Worm (Caenorhabditis elegans) whole organism, L4 larva: ENCODE results near the gene Y10G11A.1.

Experiments used
- F10B5.3 ChIP-seq: sonication (generic microtip); optimal IDR thresholded peaks from 2 replicates; lab custom pipeline; 2016; ENCODE audit warnings: mild to moderate bottlenecking, missing genetic modification characterization, missing compliant biosample characterization
- F26F4.8 ChIP-seq: fragments of 200-800 bp; sonication (Bioruptor generic); conservative IDR thresholded peaks from 2 replicates; pipeline ENCODE4 v1.3.6; 2022; ENCODE audit warnings: missing genetic modification characterization, missing compliant biosample characterization
- F44E2.7 ChIP-seq: fragments of 200-800 bp; sonication (Bioruptor generic); IDR thresholded peaks from 2 replicates; pipeline ENCODE4 v2.1.2; 2022; ENCODE audit warnings: missing genetic modification characterization, missing compliant biosample characterization
- F49E8.2 ChIP-seq: sonication (generic microtip); optimal IDR thresholded peaks from 2 replicates; lab custom pipeline; 2016; ENCODE audit warnings: missing compliant biosample characterization, mild to moderate bottlenecking, missing genetic modification characterization, borderline replicate concordance
- R02D3.7 ChIP-seq: fragments of 150-350 bp; sonication (generic microtip); optimal IDR thresholded peaks from 3 replicates; lab custom pipeline; 2014; ENCODE audit warnings: missing biosample characterization, missing genetic modification characterization
- T20F7.1 ChIP-seq: fragments of 200-800 bp; sonication (Bioruptor generic); optimal IDR thresholded peaks from 2 replicates; lab custom pipeline; 2018; ENCODE audit warnings: mild to moderate bottlenecking, missing genetic modification characterization, missing compliant biosample characterization
- Y105C5A.15 ChIP-seq: fragments of 200-800 bp; sonication (Bioruptor generic); IDR thresholded peaks from 2 replicates; pipeline ENCODE4 v1.3.6; 2022; ENCODE audit warnings: missing genetic modification characterization, missing compliant biosample characterization
- Y75B8A.6 ChIP-seq: fragments of 200-800 bp; sonication (Bioruptor generic); IDR thresholded peaks from 2 replicates; pipeline ENCODE4 v1.3.6; 2022; ENCODE audit warnings: missing genetic modification reagents, missing genetic modification characterization, missing compliant biosample characterization
- arid-1 ChIP-seq: fragments of 200-800 bp; sonication (Bioruptor generic); conservative IDR thresholded peaks from 2 replicates; pipeline ENCODE4 v1.3.6; 2022; ENCODE audit warnings: missing genetic modification reagents, missing genetic modification characterization, missing compliant biosample characterization
- ceh-32 ChIP-seq: sonication (generic microtip); optimal IDR thresholded peaks from 2 replicates; lab custom pipeline; 2016; ENCODE audit warnings: mild to moderate bottlenecking, missing genetic modification characterization, missing compliant biosample characterization; ENCODE audit not compliant: poor library complexity
- ceh-44 ChIP-seq: fragments of 200-800 bp; sonication (Bioruptor generic); IDR thresholded peaks from 2 replicates; pipeline ENCODE4 v1.3.6; 2022; ENCODE audit warnings: missing genetic modification reagents, missing genetic modification characterization, missing compliant biosample characterization
- ceh-82 ChIP-seq: sonication (generic microtip); optimal IDR thresholded peaks from 2 replicates; lab custom pipeline; 2017; ENCODE audit warnings: missing biosample characterization, missing genetic modification characterization
- ces-1 ChIP-seq: fragments of 150-350 bp; sonication (generic microtip); optimal IDR thresholded peaks from 4 replicates; lab custom pipeline; 2014; ENCODE audit warnings: missing biosample characterization, missing genetic modification reagents, missing genetic modification characterization
- cey-2 ChIP-seq: sonication (generic microtip); optimal IDR thresholded peaks from 3 replicates; lab custom pipeline; 2017; ENCODE audit warnings: missing genetic modification characterization, mild to moderate bottlenecking, missing compliant biosample characterization, antibody characterized with exemption, borderline replicate concordance; ENCODE audit not compliant: insufficient read depth
- daf-12 ChIP-seq: fragments of 150-350 bp; optimal IDR thresholded peaks from 2 replicates; lab custom pipeline; 2014; ENCODE audit warnings: missing biosample characterization, missing genetic modification reagents, missing genetic modification characterization
- daf-16 ChIP-seq, 3 experiments: sonication (generic microtip); optimal IDR thresholded peaks; 2 replicates each; lab custom pipeline; 2016 to 2017; ENCODE audit warnings: missing genetic modification characterization in 3 of 3, missing genetic modification reagents in 3 of 3, mild to moderate bottlenecking in 2 of 3, missing compliant biosample characterization in 2 of 3, missing biosample characterization in 1 of 3, moderate library complexity in 1 of 3
- duxl-1 ChIP-seq: sonication (generic microtip); optimal IDR thresholded peaks from 2 replicates; lab custom pipeline; 2016; ENCODE audit warnings: mild to moderate bottlenecking, missing genetic modification characterization, moderate library complexity, missing compliant biosample characterization; ENCODE audit not compliant: poor library complexity
- egl-43 ChIP-seq: fragments of 200-800 bp; sonication (Bioruptor generic); IDR thresholded peaks from 2 replicates; pipeline ENCODE4 v1.3.6; 2022; ENCODE audit warnings: missing genetic modification reagents, missing genetic modification characterization, missing compliant biosample characterization
- gei-8 ChIP-seq: fragments of 200-800 bp; sonication (Bioruptor generic); optimal IDR thresholded peaks from 2 replicates; lab custom pipeline; 2018; ENCODE audit warnings: mild to moderate bottlenecking, missing genetic modification characterization, missing compliant biosample characterization
- hlh-11 ChIP-seq: fragments of 200-800 bp; sonication (Bioruptor generic); optimal IDR thresholded peaks from 2 replicates; lab custom pipeline; 2018; ENCODE audit warnings: mild to moderate bottlenecking, missing genetic modification characterization, missing compliant biosample characterization
- hmg-1.1 ChIP-seq: fragments of 200-800 bp; sonication (Bioruptor generic); IDR thresholded peaks from 2 replicates; pipeline ENCODE4 v1.3.6; 2022; ENCODE audit warnings: missing genetic modification reagents, missing genetic modification characterization, missing compliant biosample characterization
- lin-1 ChIP-seq: fragments of 200-800 bp; sonication (Bioruptor generic); IDR thresholded peaks from 2 replicates; pipeline ENCODE4 v1.3.6; 2022; ENCODE audit warnings: missing genetic modification reagents, missing genetic modification characterization, missing compliant biosample characterization
- lin-29 ChIP-seq: fragments of 200-800 bp; sonication (Bioruptor generic); IDR thresholded peaks from 2 replicates; pipeline ENCODE4 v1.3.6; 2022; ENCODE audit warnings: missing genetic modification reagents, missing genetic modification characterization, missing compliant biosample characterization
- lin-38 ChIP-seq: fragments of 200-800 bp; sonication (Bioruptor generic); IDR thresholded peaks from 2 replicates; pipeline ENCODE4 v1.3.6; 2022; ENCODE audit warnings: missing genetic modification reagents, missing genetic modification characterization, missing compliant biosample characterization
- lin-39 ChIP-seq: fragments of 150-350 bp; optimal IDR thresholded peaks from 2 replicates; lab custom pipeline; 2014; ENCODE audit warnings: missing biosample characterization, missing genetic modification reagents, missing genetic modification characterization
- lir-3 ChIP-seq: sonication (generic microtip); optimal IDR thresholded peaks from 2 replicates; lab custom pipeline; 2016; ENCODE audit warnings: mild to moderate bottlenecking, missing genetic modification characterization, missing compliant biosample characterization
- madf-9 ChIP-seq: fragments of 200-800 bp; sonication (Bioruptor generic); conservative IDR thresholded peaks from 2 replicates; pipeline ENCODE4 v1.3.6; 2022; ENCODE audit warnings: missing genetic modification reagents, missing genetic modification characterization, missing compliant biosample characterization
- mdt-29 ChIP-seq: fragments of 200-800 bp; sonication (Bioruptor generic); IDR thresholded peaks from 2 replicates; pipeline ENCODE4 v1.3.6; 2022; ENCODE audit warnings: missing genetic modification reagents, missing genetic modification characterization, missing compliant biosample characterization
- mxl-2 ChIP-seq: fragments of 200-800 bp; sonication (Bioruptor generic); conservative IDR thresholded peaks from 2 replicates; pipeline ENCODE4 v1.3.6; 2022; ENCODE audit warnings: missing genetic modification reagents, missing genetic modification characterization, missing compliant biosample characterization
- nhr-10 ChIP-seq: fragments of 150-350 bp; optimal IDR thresholded peaks from 2 replicates; lab custom pipeline; 2014; ENCODE audit warnings: missing biosample characterization, missing genetic modification characterization
- nhr-25 ChIP-seq: sonication (generic microtip); optimal IDR thresholded peaks from 2 replicates; lab custom pipeline; 2017; ENCODE audit warnings: missing genetic modification characterization, mild to moderate bottlenecking, missing compliant biosample characterization, antibody characterized with exemption, moderate library complexity, borderline replicate concordance; ENCODE audit not compliant: insufficient read depth
- pha-4 ChIP-seq, 2 experiments: fragments of 150-350 bp in 1 of 2; fragments of 200-800 bp in 1 of 2; sonication (Bioruptor generic) in 1 of 2; IDR thresholded peaks in 1 of 2; optimal IDR thresholded peaks in 1 of 2; 2 replicates each; pipeline versions ENCODE4 v1.3.6 to Lab custom; 2014 to 2022; ENCODE audit warnings: missing genetic modification characterization in 2 of 2, missing genetic modification reagents in 2 of 2, missing biosample characterization in 1 of 2, missing compliant biosample characterization in 1 of 2
- pqm-1 ChIP-seq: sonication (generic microtip); optimal IDR thresholded peaks from 2 replicates; lab custom pipeline; 2017; ENCODE audit warnings: missing biosample characterization, missing genetic modification characterization
- rbr-2 ChIP-seq: sonication (generic microtip); optimal IDR thresholded peaks from 2 replicates; lab custom pipeline; 2016; ENCODE audit warnings: missing genotype, missing genetic modification characterization, missing compliant biosample characterization
- spr-1 ChIP-seq: sonication (generic microtip); optimal IDR thresholded peaks from 2 replicates; lab custom pipeline; 2016; ENCODE audit warnings: mild to moderate bottlenecking, missing genetic modification characterization, missing compliant biosample characterization
- spr-3 ChIP-seq: fragments of 200-800 bp; sonication (Bioruptor generic); optimal IDR thresholded peaks from 2 replicates; lab custom pipeline; 2018; ENCODE audit warnings: mild to moderate bottlenecking, missing genetic modification characterization, missing compliant biosample characterization
- unc-39 ChIP-seq: sonication (generic microtip); optimal IDR thresholded peaks from 2 replicates; lab custom pipeline; 2017; ENCODE audit warnings: missing biosample characterization, missing genetic modification characterization
- unc-62 ChIP-seq, 3 experiments: fragments of 150-350 bp in 1 of 3; sonication (generic microtip); optimal IDR thresholded peaks in 2 of 3; peaks in 1 of 3; 1 replicate in 1 of 3; 2 replicates in 2 of 3; lab custom pipeline; 2014 to 2017; ENCODE audit warnings: missing biosample characterization in 3 of 3, missing genetic modification characterization in 3 of 3, missing genetic modification reagents in 3 of 3, missing genotype in 1 of 3
- zag-1 ChIP-seq: fragments of 150-350 bp; optimal IDR thresholded peaks from 2 replicates; lab custom pipeline; 2014; ENCODE audit warnings: missing biosample characterization, missing genetic modification characterization
- zip-11 ChIP-seq: fragments of 200-800 bp; sonication (Bioruptor generic); IDR thresholded peaks from 2 replicates; pipeline ENCODE4 v1.3.6; 2022; ENCODE audit warnings: missing genetic modification characterization, missing compliant biosample characterization
- ztf-11 ChIP-seq: fragments of 150-350 bp; optimal IDR thresholded peaks from 2 replicates; lab custom pipeline; 2014; ENCODE audit warnings: missing biosample characterization, missing genetic modification characterization

Gene Y10G11A.1

ce11 chrIV:16393668-16394067 is 30.8 kb upstream of the Y10G11A.1 start, which contains the start of gene Y65A5A.24:
Y65A5A.24 (plus strand) TSS chrIV:16393968.
- TF ChIP-seq zag-1 (no peak), unc-62 (GFP tag; optimal IDR thresholded peaks at IDR 0.05 in 1 of 2; lab: Kevin White, UChicago) (no peak), unc-62 (tag; optimal IDR thresholded peaks at IDR 0.05; lab: Kevin White, UChicago) (no peak), F44E2.7 (no peak), unc-39 (tag; lab: Kevin White, UChicago) (no peak), madf-9 (GFP tag; lab: Robert Waterston, UW) (no peak), pha-4 (GFP tag; IDR thresholded peaks at IDR 0.05; lab: Robert Waterston, UW) (no peak), pha-4 (tag; optimal IDR thresholded peaks at IDR 0.05; lab: Kevin White, UChicago) (no peak), lin-1 (GFP tag; lab: Robert Waterston, UW) (no peak), pqm-1 (tag; lab: Kevin White, UChicago) (no peak), lin-38 (GFP tag; lab: Robert Waterston, UW) (no peak), nhr-10 (no peak), F49E8.2 (no peak), arid-1 (no peak), ztf-11 (tag; lab: Kevin White, UChicago) (no peak), lin-29 (GFP tag; lab: Robert Waterston, UW) (no peak), F26F4.8 (GFP tag; lab: Robert Waterston, UW) (no peak), cey-2 (tag; lab: Kevin White, UChicago) (no peak), mxl-2 (GFP tag; lab: Robert Waterston, UW) (no peak)
- TF ChIP-seq, all 104 proteins: peak for 0

DNA sequence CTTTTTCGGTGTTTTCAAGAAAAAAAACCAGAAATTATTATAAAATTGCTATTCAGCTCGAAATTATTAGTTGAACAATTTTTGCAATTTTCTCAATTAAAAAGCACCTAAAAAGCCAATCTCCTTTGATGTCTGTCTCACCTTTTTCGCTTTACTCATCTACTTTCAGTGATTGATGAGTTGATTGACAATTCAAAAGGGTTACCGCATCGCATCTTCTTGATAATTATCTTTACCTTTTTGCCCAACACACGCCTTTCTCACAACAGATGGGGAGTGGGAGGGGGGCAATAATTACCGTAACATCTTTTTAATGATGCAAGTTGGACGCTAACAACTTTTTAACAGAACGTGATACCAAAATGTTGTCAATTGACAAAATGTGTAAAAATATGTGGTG is 27.8 kb upstream of the Y10G11A.1 start:
- TF ChIP-seq hlh-11 (tag; lab: Kevin White, UChicago) (no peak), egl-43 (GFP tag; lab: Robert Waterston, UW) (no peak)

DNA sequence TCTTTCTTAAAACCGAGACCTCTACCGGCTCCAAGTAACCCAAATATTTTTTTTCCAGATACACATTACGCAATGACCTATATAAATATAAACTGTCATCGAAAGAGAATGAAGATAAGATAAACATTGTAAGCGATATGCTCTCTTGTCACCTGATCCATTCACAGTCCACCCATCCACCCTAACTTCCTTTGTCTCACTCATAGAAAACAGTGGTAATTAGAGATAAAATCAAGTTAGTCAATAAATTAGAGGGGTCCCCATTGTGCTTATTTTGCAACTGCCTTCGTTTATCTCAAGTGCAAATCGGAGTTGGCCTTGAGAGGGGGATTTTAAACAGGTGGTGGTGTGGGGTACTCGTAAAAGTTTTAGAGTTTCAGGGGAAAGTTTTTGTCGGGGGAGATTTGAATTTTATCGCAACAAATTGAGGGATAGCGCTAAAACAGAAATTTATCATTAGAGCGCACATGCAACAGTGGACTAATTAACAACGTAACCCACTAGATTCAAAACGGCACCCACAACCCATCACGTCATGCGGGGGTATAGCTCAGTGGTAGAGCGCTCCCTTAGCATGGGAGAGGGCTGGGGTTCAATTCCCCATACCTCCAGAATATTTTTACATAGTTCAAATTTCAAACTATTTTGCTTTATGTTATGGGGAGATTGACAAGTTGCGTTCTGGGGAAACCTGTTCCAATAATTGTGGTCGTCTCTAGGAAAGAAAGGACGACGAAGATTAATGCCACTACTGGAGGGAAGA is 26.4 kb upstream of the Y10G11A.1 start:
- peak; percentile 91 for TF ChIP-seq nhr-25 (tag; lab: Kevin White, UChicago)
- no peak for TF ChIP-seq zip-11 (GFP tag; lab: Robert Waterston, UW)
- TF ChIP-seq Y75B8A.6 (GFP tag; lab: Robert Waterston, UW) = no peak
- no peak for TF ChIP-seq pqm-1 (tag; lab: Kevin White, UChicago)
- TF ChIP-seq ceh-32 (tag; lab: Kevin White, UChicago) = no peak
- peak; percentile 82 for TF ChIP-seq pha-4 (GFP tag; IDR thresholded peaks at IDR 0.05; lab: Robert Waterston, UW)
- no peak for TF ChIP-seq pha-4 (tag; optimal IDR thresholded peaks at IDR 0.05; lab: Kevin White, UChicago)
- TF ChIP-seq daf-16 (GFP tag; optimal IDR thresholded peaks at IDR 0.05; lab: Kevin White, UChicago) = peak; percentile 23 to 82
- TF ChIP-seq daf-16 (tag; optimal IDR thresholded peaks at IDR 0.05; lab: Kevin White, UChicago) = peak; percentile 17
- no peak for TF ChIP-seq T20F7.1 (GFP tag; lab: Kevin White, UChicago)
- peak; percentile 6 for TF ChIP-seq F10B5.3 (tag; lab: Kevin White, UChicago)
- TF ChIP-seq lin-39 (tag; lab: Kevin White, UChicago) = no peak
- peak; percentile 41 for TF ChIP-seq spr-3 (GFP tag; lab: Kevin White, UChicago)
- TF ChIP-seq nhr-10 = no peak
- peak; percentile 15 for TF ChIP-seq rbr-2 (tag; lab: Kevin White, UChicago)
- peak; percentile 44 for TF ChIP-seq spr-1 (tag; lab: Kevin White, UChicago)
- peak; percentile 90 for TF ChIP-seq egl-43 (GFP tag; lab: Robert Waterston, UW)
- peak; percentile 66 for TF ChIP-seq gei-8 (GFP tag; lab: Kevin White, UChicago)
- TF ChIP-seq ztf-11 (tag; lab: Kevin White, UChicago) = no peak
- TF ChIP-seq unc-62 (GFP tag; optimal IDR thresholded peaks at IDR 0.05 in 1 of 2; lab: Kevin White, UChicago) = peak in 1 of 2 experiments; percentile 42
- no peak for TF ChIP-seq unc-62 (tag; optimal IDR thresholded peaks at IDR 0.05; lab: Kevin White, UChicago)
- peak; percentile 90 for TF ChIP-seq Y105C5A.15
- no peak for TF ChIP-seq R02D3.7 (tag; lab: Kevin White, UChicago)
- TF ChIP-seq daf-12 = no peak
- no peak for TF ChIP-seq ceh-44 (GFP tag; lab: Robert Waterston, UW)
- peak; percentile 59; the same call in 1 of the 2 replicates for TF ChIP-seq mdt-29 (GFP tag; lab: Robert Waterston, UW)
- TF ChIP-seq ces-1 (GFP tag; lab: Kevin White, UChicago) = no peak
- 0 out of 2 replicates have a peak, but pooled peaks have one; percentile 70 for TF ChIP-seq F44E2.7
- TF ChIP-seq hmg-1.1 (GFP tag; lab: Robert Waterston, UW) = peak; percentile 53; the same call in 1 of the 2 replicates
- no peak for TF ChIP-seq madf-9 (GFP tag; lab: Robert Waterston, UW)
- TF ChIP-seq ceh-82 (tag; lab: Kevin White, UChicago) = no peak
- peak; percentile 82 for TF ChIP-seq duxl-1
- peak; percentile 37 for TF ChIP-seq lir-3 (tag; lab: Kevin White, UChicago)
